Fruit fly (Drosophila melanogaster) whole organism, embryonic: ENCODE measurements around the gene CG8870.

Source experiments
- Bdp1 ChIP-seq: fragments of 200-800 bp; sonication (Bioruptor generic); optimal IDR thresholded peaks from 3 replicates; lab custom pipeline; 2016; ENCODE audit warnings: missing biosample characterization, missing genetic modification characterization
- CG10543 ChIP-seq: fragments of 200-800 bp; sonication (Bioruptor generic); optimal IDR thresholded peaks from 3 replicates; lab custom pipeline; 2017; ENCODE audit warnings: missing biosample characterization, mild to moderate bottlenecking, missing genetic modification characterization, moderate library complexity
- CG12071 ChIP-seq: fragments of 200-800 bp; sonication (Bioruptor generic); optimal IDR thresholded peaks from 3 replicates; lab custom pipeline; 2018; ENCODE audit warnings: missing biosample characterization, mild to moderate bottlenecking, missing genetic modification characterization
- CG12299 ChIP-seq: fragments of 200-800 bp; sonication (Bioruptor generic); optimal IDR thresholded peaks from 2 replicates; lab custom pipeline; 2018; ENCODE audit warnings: missing biosample characterization, mild to moderate bottlenecking, missing genetic modification characterization
- CG1602 ChIP-seq: fragments of 200-800 bp; sonication (Bioruptor generic); optimal IDR thresholded peaks from 3 replicates; lab custom pipeline; 2016; ENCODE audit warnings: missing biosample characterization, missing genetic modification characterization
- CG16815 ChIP-seq: fragments of 200-800 bp; sonication (Bioruptor generic); optimal IDR thresholded peaks from 3 replicates; lab custom pipeline; 2017; ENCODE audit warnings: missing biosample characterization, mild to moderate bottlenecking, missing genetic modification characterization
- CG17568 ChIP-seq: fragments of 200-800 bp; sonication (Bioruptor generic); optimal IDR thresholded peaks from 2 replicates; lab custom pipeline; 2018; ENCODE audit warnings: missing biosample characterization, mild to moderate bottlenecking, missing genetic modification characterization, moderate library complexity
- CG17829 ChIP-seq: fragments of 200-800 bp; optimal IDR thresholded peaks from 2 replicates; lab custom pipeline; 2019; ENCODE audit warnings: missing biosample characterization, mild to moderate bottlenecking, missing genetic modification characterization, moderate library complexity
- CG18262 ChIP-seq: fragments of 200-800 bp; optimal IDR thresholded peaks from 3 replicates; lab custom pipeline; 2019; ENCODE audit warnings: missing biosample characterization, mild to moderate bottlenecking, missing genetic modification characterization, moderate library complexity
- CG2712 ChIP-seq: fragments of 200-800 bp; optimal IDR thresholded peaks from 3 replicates; lab custom pipeline; 2019; ENCODE audit warnings: missing biosample characterization, mild to moderate bottlenecking, missing genetic modification characterization, moderate library complexity
- CG30403 ChIP-seq: fragments of 200-800 bp; sonication (Bioruptor generic); optimal IDR thresholded peaks from 3 replicates; lab custom pipeline; 2016; ENCODE audit warnings: missing biosample characterization, missing genetic modification characterization
- CG31441 ChIP-seq: fragments of 200-800 bp; sonication (Bioruptor generic); IDR thresholded peaks from 2 replicates; pipeline ENCODE4 v1.3.6; 2022; ENCODE audit warnings: missing biosample characterization, missing genetic modification characterization
- CG33557 ChIP-seq: fragments of 200-800 bp; sonication (Bioruptor generic); optimal IDR thresholded peaks from 2 replicates; lab custom pipeline; 2019; ENCODE audit warnings: missing biosample characterization, mild to moderate bottlenecking, missing genetic modification characterization, moderate library complexity
- CG6254 ChIP-seq: fragments of 200-800 bp; sonication (Bioruptor generic); optimal IDR thresholded peaks from 3 replicates; lab custom pipeline; 2017; ENCODE audit warnings: mild to moderate bottlenecking, missing biosample characterization, missing genetic modification reagents, missing genetic modification characterization
- CG7357 ChIP-seq: fragments of 200-800 bp; sonication (Bioruptor generic); IDR thresholded peaks from 3 replicates; pipeline ENCODE4 v1.3.6; 2022; ENCODE audit warnings: missing biosample characterization, missing genetic modification characterization
- CG8924 ChIP-seq: fragments of 200-800 bp; optimal IDR thresholded peaks from 3 replicates; lab custom pipeline; 2019; ENCODE audit warnings: missing biosample characterization, mild to moderate bottlenecking, missing genetic modification characterization, moderate library complexity
- D ChIP-seq, 2 experiments: fragments of 200-800 bp in 1 of 2; fragments of >200 bp in 1 of 2; sonication (Bioruptor generic) in 1 of 2; optimal IDR thresholded peaks; 2 replicates in 1 of 2; 3 replicates in 1 of 2; lab custom pipeline; 2017; ENCODE audit warnings: mild to moderate bottlenecking in 1 of 2, missing biosample characterization in 1 of 2, missing genetic modification characterization in 1 of 2, missing genetic modification reagents in 1 of 2
- Dref ChIP-seq: fragments of 200-800 bp; sonication (Bioruptor generic); IDR thresholded peaks from 2 replicates; pipeline ENCODE4 v1.3.6; 2022; ENCODE audit warnings: missing biosample characterization, missing genetic modification characterization
- Mrtf ChIP-seq: fragments of 200-800 bp; sonication (Bioruptor generic); IDR thresholded peaks from 3 replicates; pipeline ENCODE4 v1.3.6; 2022; ENCODE audit warnings: missing biosample characterization, missing genetic modification characterization
- Spps ChIP-seq: fragments of 200-800 bp; sonication (Bioruptor generic); optimal IDR thresholded peaks from 2 replicates; lab custom pipeline; 2018; ENCODE audit warnings: missing biosample characterization, mild to moderate bottlenecking, missing genetic modification characterization
- Ssrp ChIP-seq: fragments of 200-800 bp; sonication (Bioruptor generic); optimal IDR thresholded peaks from 2 replicates; lab custom pipeline; 2018; ENCODE audit warnings: missing biosample characterization, mild to moderate bottlenecking, missing genetic modification characterization, moderate library complexity
- ac ChIP-seq: fragments of 200-800 bp; sonication (Bioruptor generic); optimal IDR thresholded peaks from 3 replicates; lab custom pipeline; 2017; ENCODE audit warnings: missing biosample characterization, mild to moderate bottlenecking, missing genetic modification characterization
- ase ChIP-seq: fragments of 200-800 bp; sonication (Bioruptor generic); IDR thresholded peaks from 3 replicates; pipeline ENCODE4 v1.3.6; 2022; ENCODE audit warnings: missing biosample characterization, missing genetic modification characterization
- btn ChIP-seq: fragments of 200-800 bp; sonication (Bioruptor generic); optimal IDR thresholded peaks from 2 replicates; lab custom pipeline; 2016; ENCODE audit warnings: missing biosample characterization, missing genetic modification characterization
- dpn ChIP-seq, 2 experiments: fragments of 200-800 bp; sonication (Bioruptor generic); optimal IDR thresholded peaks; 3 replicates each; lab custom pipeline; 2016; ENCODE audit warnings: missing biosample characterization in 2 of 2, missing genetic modification characterization in 2 of 2
- en ChIP-seq: fragments of 200-800 bp; sonication (Bioruptor generic); optimal IDR thresholded peaks from 2 replicates; lab custom pipeline; 2016; ENCODE audit warnings: missing biosample characterization, missing genetic modification characterization
- fd102C ChIP-seq: fragments of 200-800 bp; sonication (Bioruptor generic); optimal IDR thresholded peaks from 2 replicates; lab custom pipeline; 2018; ENCODE audit warnings: missing biosample characterization, mild to moderate bottlenecking, missing genetic modification characterization, moderate library complexity
- fd64A ChIP-seq: fragments of 200-800 bp; sonication (Bioruptor generic); optimal IDR thresholded peaks from 3 replicates; lab custom pipeline; 2018; ENCODE audit warnings: missing biosample characterization, mild to moderate bottlenecking, missing genetic modification characterization
- gem ChIP-seq: fragments of 200-800 bp; sonication (Bioruptor generic); optimal IDR thresholded peaks from 2 replicates; lab custom pipeline; 2019; ENCODE audit warnings: missing biosample characterization, mild to moderate bottlenecking, missing genetic modification characterization, moderate library complexity
- grau ChIP-seq: fragments of 200-800 bp; optimal IDR thresholded peaks from 3 replicates; lab custom pipeline; 2019; ENCODE audit warnings: missing biosample characterization, mild to moderate bottlenecking, missing genetic modification characterization, moderate library complexity
- gsb-n ChIP-seq: fragments of 200-800 bp; sonication (Bioruptor generic); optimal IDR thresholded peaks from 3 replicates; lab custom pipeline; 2018; ENCODE audit warnings: missing biosample characterization, mild to moderate bottlenecking, missing genetic modification characterization
- ind ChIP-seq: fragments of 200-800 bp; sonication (Bioruptor generic); optimal IDR thresholded peaks from 3 replicates; lab custom pipeline; 2016; ENCODE audit warnings: missing biosample characterization, missing genetic modification characterization
- lola ChIP-seq, 3 experiments: fragments of >200 bp in 2 of 3; fragments of 200-800 bp in 1 of 3; sonication (Bioruptor generic) in 1 of 3; optimal IDR thresholded peaks; 2 replicates each; lab custom pipeline; 2017 to 2019; ENCODE audit warnings: missing biosample characterization in 3 of 3, missing genetic modification characterization in 3 of 3, mild to moderate bottlenecking in 1 of 3, moderate library complexity in 1 of 3
- nmo ChIP-seq: fragments of 200-800 bp; sonication (Bioruptor generic); optimal IDR thresholded peaks from 2 replicates; lab custom pipeline; 2018; ENCODE audit warnings: missing biosample characterization, mild to moderate bottlenecking, missing genetic modification characterization, moderate library complexity
- nom ChIP-seq: fragments of 200-800 bp; sonication (Bioruptor generic); optimal IDR thresholded peaks from 2 replicates; lab custom pipeline; 2017; ENCODE audit warnings: missing biosample characterization, missing genetic modification characterization, mild to moderate bottlenecking, moderate library complexity, missing genetic modification reagents
- onecut ChIP-seq: fragments of 200-800 bp; sonication (Bioruptor generic); IDR thresholded peaks from 2 replicates; pipeline ENCODE4 v1.3.6; 2022; ENCODE audit warnings: missing biosample characterization, missing genetic modification characterization
- pan ChIP-seq, 4 experiments: fragments of >200 bp in 3 of 4; fragments of 200-800 bp in 1 of 4; sonication (Bioruptor generic) in 1 of 4; optimal IDR thresholded peaks in 3 of 4; IDR thresholded peaks in 1 of 4; 2 replicates each; pipeline versions ENCODE4 v1.3.6 to Lab custom; 2017 to 2022; ENCODE audit warnings: missing biosample characterization in 2 of 4, missing genetic modification characterization in 2 of 4, mixed read lengths in 1 of 4
- phol ChIP-seq: fragments of 200-800 bp; sonication (Bioruptor generic); optimal IDR thresholded peaks from 3 replicates; lab custom pipeline; 2018; ENCODE audit warnings: missing biosample characterization, mild to moderate bottlenecking, missing genetic modification characterization, moderate library complexity
- pros ChIP-seq: fragments of 200-800 bp; sonication (Bioruptor generic); optimal IDR thresholded peaks from 3 replicates; lab custom pipeline; 2019; ENCODE audit warnings: missing biosample characterization, mild to moderate bottlenecking, missing genetic modification characterization, moderate library complexity
- row ChIP-seq: fragments of 200-800 bp; sonication (Bioruptor generic); IDR thresholded peaks from 3 replicates; pipeline ENCODE4 v1.3.6; 2022; ENCODE audit warnings: missing biosample characterization, missing genetic modification characterization
- sens ChIP-seq: fragments of 200-800 bp; sonication (Bioruptor generic); peaks from one replicate; lab custom pipeline; 2016; ENCODE audit warnings: missing biosample characterization, missing genetic modification characterization
- slp2 ChIP-seq: fragments of 200-800 bp; sonication (Bioruptor generic); optimal IDR thresholded peaks from 2 replicates; lab custom pipeline; 2016; ENCODE audit warnings: missing biosample characterization, missing genetic modification characterization
- tll ChIP-seq, 2 experiments: fragments of 200-800 bp in 1 of 2; fragments of >200 bp in 1 of 2; sonication (Bioruptor generic) in 1 of 2; optimal IDR thresholded peaks; 2 replicates each; lab custom pipeline; 2017 to 2019; ENCODE audit warnings: missing biosample characterization in 2 of 2, missing genetic modification characterization in 2 of 2, mild to moderate bottlenecking in 1 of 2, moderate library complexity in 1 of 2
- toy ChIP-seq: fragments of 200-800 bp; sonication (Bioruptor generic); IDR thresholded peaks from 2 replicates; pipeline ENCODE4 v1.3.6; 2022; ENCODE audit warnings: missing biosample characterization, missing genetic modification characterization
- trem ChIP-seq: fragments of 200-800 bp; optimal IDR thresholded peaks from 3 replicates; lab custom pipeline; 2019; ENCODE audit warnings: missing biosample characterization, mild to moderate bottlenecking, missing genetic modification characterization, moderate library complexity
- unpg ChIP-seq: fragments of 200-800 bp; sonication (Bioruptor generic); optimal IDR thresholded peaks from 3 replicates; lab custom pipeline; 2018; ENCODE audit warnings: missing biosample characterization, mild to moderate bottlenecking, missing genetic modification characterization, moderate library complexity

CG8870 gene

DNA sequence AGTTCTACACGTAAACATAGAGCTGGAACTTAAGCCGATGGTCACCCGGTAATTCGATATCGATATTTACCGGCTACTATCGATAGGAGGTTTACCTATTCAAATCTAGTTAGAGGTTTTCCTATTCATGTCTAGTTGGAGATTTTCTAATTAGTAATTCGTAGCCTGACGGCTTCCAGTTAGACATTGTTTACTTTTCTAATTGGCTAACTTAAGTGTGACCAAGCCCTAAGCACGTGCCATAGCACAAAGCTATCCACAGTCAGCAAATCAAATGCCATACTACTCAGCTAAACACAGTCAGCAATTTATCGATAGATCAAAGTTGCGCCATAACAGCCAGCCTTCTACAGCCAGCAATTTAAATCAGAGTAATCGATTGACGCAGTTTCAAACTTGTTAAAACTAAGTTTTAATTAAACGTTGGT, 23.4 kb downstream of the CG8870 start, which contains the start of gene Dpm3 (continued):
- TF ChIP-seq CG12071 (GFP tag; lab: Kevin White, UChicago) = no peak
- TF ChIP-seq gsb-n (tag; lab: Kevin White, UChicago) = peak; percentile 54
- TF ChIP-seq onecut (GFP tag; lab: Robert Waterston, UW) = no peak; the same call in 1 of the 2 replicates
- peak; percentile 22 for TF ChIP-seq slp2 (GFP tag; lab: Kevin White, UChicago)
- TF ChIP-seq CG7357 (GFP tag; lab: Robert Waterston, UW) = no peak
- peak; percentile 74 for TF ChIP-seq nmo (GFP tag; lab: Kevin White, UChicago)
- TF ChIP-seq CG12299 (tag; lab: Kevin White, UChicago) = peak; percentile 5
- no peak for TF ChIP-seq btn (GFP tag; lab: Kevin White, UChicago)
- TF ChIP-seq, all 482 proteins: peak for 197

DNA sequence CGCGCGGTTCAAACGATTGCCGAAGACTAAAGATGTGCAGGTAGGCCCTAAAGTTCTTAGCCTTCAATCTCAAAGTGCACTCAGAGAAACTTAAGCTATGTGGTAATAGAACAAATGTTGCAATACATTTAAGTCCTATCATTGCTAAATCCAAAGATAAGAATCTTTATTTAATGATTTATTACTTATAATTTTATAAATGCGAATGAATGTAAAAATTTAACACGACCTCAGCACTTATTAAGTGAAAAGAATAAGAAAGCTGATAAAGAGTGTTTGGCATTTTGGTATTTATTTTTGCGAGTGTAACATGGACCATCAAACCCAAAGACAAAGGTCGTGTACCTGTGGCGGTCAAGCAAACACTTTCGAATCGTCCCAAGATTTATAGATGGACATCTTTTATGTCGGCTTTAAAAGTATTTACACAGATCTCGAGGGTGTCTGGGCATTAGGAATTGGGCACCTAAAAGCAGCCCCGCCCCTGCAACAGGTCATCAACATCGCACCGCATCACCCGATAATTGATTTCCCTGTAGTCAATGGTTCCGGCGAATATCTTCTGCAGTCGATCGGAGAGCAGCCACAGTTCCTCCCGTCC, 25.3 kb downstream of the CG8870 start, which contains the start of gene yellow-e3:
Gene yellow-e3, minus strand, starts transcription at position 30 of the 601 bp plus-strand sequence.
- peak; percentile 53 for TF ChIP-seq row (GFP tag; lab: Robert Waterston, UW)
- peak; percentile 14 for TF ChIP-seq CG1602
- TF ChIP-seq Bdp1 = no peak
- peak; percentile 44 for TF ChIP-seq grau
- TF ChIP-seq Spps (tag; lab: Kevin White, UChicago) = peak; percentile 43
- TF ChIP-seq toy (GFP tag; lab: Robert Waterston, UW) = no peak
- TF ChIP-seq fd64A (GFP tag; lab: Kevin White, UChicago) = no peak
- peak; percentile 41 for TF ChIP-seq CG16815 (GFP tag; lab: Kevin White, UChicago)
- TF ChIP-seq CG30403 = peak; percentile 16
- TF ChIP-seq gsb-n (tag; lab: Kevin White, UChicago) = peak; percentile 39
- TF ChIP-seq CG18262 = peak; percentile 68
- peak; percentile 42 for TF ChIP-seq ac (GFP tag; lab: Kevin White, UChicago)
- TF ChIP-seq sens = peak; percentile 61
- peak; percentile 37 for TF ChIP-seq CG6254 (GFP tag; lab: Kevin White, UChicago)
- 0 out of 2 replicates have a peak, but pooled peaks have one; percentile 35 for TF ChIP-seq CG31441 (GFP tag; lab: Robert Waterston, UW)
- peak; percentile 32 for TF ChIP-seq trem (tag; lab: Kevin White, UChicago)
- TF ChIP-seq Mrtf = no peak
- peak; percentile 52 for TF ChIP-seq phol (tag; lab: Kevin White, UChicago)
- peak in 1 of 2 experiments; percentile 75 for TF ChIP-seq tll (GFP tag; optimal IDR thresholded peaks at IDR 0.05; lab: Kevin White, UChicago)
- TF ChIP-seq lola (GFP tag; optimal IDR thresholded peaks at IDR 0.05; lab: Kevin White, UChicago) = peak in 1 of 3 experiments; percentile 82
- peak; percentile 16 for TF ChIP-seq unpg (GFP tag; lab: Kevin White, UChicago)
- TF ChIP-seq CG2712 (tag; lab: Kevin White, UChicago) = peak; percentile 74
- TF ChIP-seq ase = no peak
- TF ChIP-seq CG8924 = peak; percentile 64
- no peak for TF ChIP-seq D (optimal IDR thresholded peaks at IDR 0.05; lab: Kevin White, UChicago)
- peak; percentile 7 for TF ChIP-seq D (GFP tag; optimal IDR thresholded peaks at IDR 0.05; lab: Kevin White, UChicago)
- no peak for TF ChIP-seq CG10543 (GFP tag; lab: Kevin White, UChicago)
- no peak for TF ChIP-seq en (GFP tag; lab: Kevin White, UChicago)
- TF ChIP-seq nom (GFP tag; lab: Kevin White, UChicago) = no peak
- peak; percentile 58 for TF ChIP-seq CG17829 (tag; lab: Kevin White, UChicago)
- no peak for TF ChIP-seq Dref
- no peak for TF ChIP-seq dpn (GFP tag; optimal IDR thresholded peaks at IDR 0.05; lab: Kevin White, UChicago)
- no peak for TF ChIP-seq pan (optimal IDR thresholded peaks at IDR 0.05; lab: Kevin White, UChicago)
- TF ChIP-seq pan (GFP tag; optimal IDR thresholded peaks at IDR 0.05 in 1 of 2, IDR thresholded peaks at IDR 0.05 in 1 of 2) = no peak
- TF ChIP-seq pros (GFP tag; lab: Kevin White, UChicago) = peak; percentile 63
- TF ChIP-seq Ssrp (tag; lab: Kevin White, UChicago) = peak; percentile 17
- peak; percentile 81 for TF ChIP-seq CG33557 (GFP tag; lab: Kevin White, UChicago)
- peak; percentile 64 for TF ChIP-seq fd102C (GFP tag; lab: Kevin White, UChicago)
- TF ChIP-seq ind (GFP tag; lab: Kevin White, UChicago) = no peak
- peak; percentile 65 for TF ChIP-seq gem (tag; lab: Kevin White, UChicago)
- no peak for TF ChIP-seq CG17568 (GFP tag; lab: Kevin White, UChicago)
